Fruit fly (Drosophila melanogaster) whole organism, pupa: ENCODE results near the gene fz2.

Source experiments
- CG10348 ChIP-seq: fragments of 200-800 bp; sonication (Bioruptor generic); IDR thresholded peaks from 2 replicates; pipeline ENCODE4 v1.3.6; 2022; ENCODE audit warnings: missing biosample characterization, missing genetic modification characterization
- CG12605 ChIP-seq: fragments of 200-800 bp; sonication (Bioruptor generic); IDR thresholded peaks from 2 replicates; pipeline ENCODE4 v1.3.6; 2022; ENCODE audit warnings: missing biosample characterization, missing genetic modification characterization
- CG13204 ChIP-seq: fragments of 200-800 bp; sonication (Bioruptor generic); optimal IDR thresholded peaks from 2 replicates; lab custom pipeline; 2018; ENCODE audit warnings: missing biosample characterization, mild to moderate bottlenecking, missing genetic modification characterization, moderate library complexity
- CG14655 ChIP-seq: fragments of 200-800 bp; sonication (Bioruptor generic); optimal IDR thresholded peaks from 3 replicates; lab custom pipeline; 2017; ENCODE audit warnings: mild to moderate bottlenecking, missing biosample characterization, missing genetic modification reagents, missing genetic modification characterization
- CG15710 ChIP-seq: fragments of 200-800 bp; sonication (Bioruptor generic); optimal IDR thresholded peaks from 2 replicates; lab custom pipeline; 2018; ENCODE audit warnings: missing biosample characterization, mild to moderate bottlenecking, missing genetic modification characterization, moderate library complexity
- CG17806 ChIP-seq: fragments of 200-800 bp; sonication (Bioruptor generic); optimal IDR thresholded peaks from 2 replicates; lab custom pipeline; 2018; ENCODE audit warnings: missing biosample characterization, mild to moderate bottlenecking, missing genetic modification characterization, moderate library complexity
- CG32121 ChIP-seq: fragments of 200-800 bp; sonication (Bioruptor generic); IDR thresholded peaks from 2 replicates; pipeline ENCODE4 v1.3.6; 2022; ENCODE audit warnings: missing biosample characterization, missing genetic modification characterization
- CG34367 ChIP-seq: fragments of 200-800 bp; sonication (Bioruptor generic); optimal IDR thresholded peaks from 2 replicates; lab custom pipeline; 2018; ENCODE audit warnings: missing biosample characterization, mild to moderate bottlenecking, missing genetic modification characterization
- CG4496 ChIP-seq: fragments of 200-800 bp; sonication (Bioruptor generic); IDR thresholded peaks from 3 replicates; pipeline ENCODE4 v1.3.6; 2022; ENCODE audit warnings: missing biosample characterization, missing genetic modification characterization
- CG8159 ChIP-seq: fragments of 200-800 bp; sonication (Bioruptor generic); optimal IDR thresholded peaks from 3 replicates; lab custom pipeline; 2018; ENCODE audit warnings: missing biosample characterization, mild to moderate bottlenecking, missing genetic modification characterization, moderate library complexity
- CG8301 ChIP-seq: fragments of 200-800 bp; sonication (Bioruptor generic); optimal IDR thresholded peaks from 2 replicates; lab custom pipeline; 2018; ENCODE audit warnings: missing biosample characterization, mild to moderate bottlenecking, missing genetic modification characterization
- CG9948 ChIP-seq: fragments of 200-800 bp; sonication (Bioruptor generic); optimal IDR thresholded peaks from 2 replicates; lab custom pipeline; 2018; ENCODE audit warnings: missing biosample characterization, mild to moderate bottlenecking, missing genetic modification characterization, moderate library complexity
- D1 ChIP-seq: fragments of 200-800 bp; sonication (Bioruptor generic); optimal IDR thresholded peaks from 2 replicates; lab custom pipeline; 2018; ENCODE audit warnings: missing biosample characterization, mild to moderate bottlenecking, missing genetic modification characterization, moderate library complexity
- EcR ChIP-seq: fragments of 200-800 bp; sonication (Bioruptor generic); optimal IDR thresholded peaks from 3 replicates; lab custom pipeline; 2019; ENCODE audit warnings: missing biosample characterization, missing genetic modification characterization, mild to moderate bottlenecking, moderate library complexity, missing genetic modification reagents
- Ets98B ChIP-seq: fragments of 200-800 bp; sonication (Bioruptor generic); IDR thresholded peaks from 2 replicates; pipeline ENCODE4 v1.3.6; 2022; ENCODE audit warnings: missing biosample characterization, missing genetic modification characterization
- Pif1A ChIP-seq: fragments of 200-800 bp; sonication (Bioruptor generic); optimal IDR thresholded peaks from 3 replicates; lab custom pipeline; 2016; ENCODE audit warnings: missing biosample characterization, missing genetic modification characterization
- Pif1B ChIP-seq: fragments of 200-800 bp; sonication (Bioruptor generic); optimal IDR thresholded peaks from 3 replicates; lab custom pipeline; 2016; ENCODE audit warnings: missing biosample characterization, missing genetic modification characterization
- Snoo ChIP-seq: fragments of 200-800 bp; sonication (Bioruptor generic); optimal IDR thresholded peaks from 3 replicates; lab custom pipeline; 2017; ENCODE audit warnings: missing biosample characterization, mild to moderate bottlenecking, missing genetic modification characterization, inconsistent platforms
- fd96Ca ChIP-seq: fragments of 200-800 bp; sonication (Bioruptor generic); IDR thresholded peaks from 3 replicates; pipeline ENCODE4 v1.3.6; 2022; ENCODE audit warnings: missing biosample characterization, missing genetic modification characterization
- gl ChIP-seq: fragments of 200-800 bp; sonication (Bioruptor generic); optimal IDR thresholded peaks from 2 replicates; lab custom pipeline; 2018; ENCODE audit warnings: missing biosample characterization, mild to moderate bottlenecking, missing genetic modification characterization
- rn ChIP-seq: fragments of 200-800 bp; sonication (Bioruptor generic); IDR thresholded peaks from 2 replicates; pipeline ENCODE4 v1.3.6; 2022; ENCODE audit warnings: missing biosample characterization, missing genetic modification characterization

The fz2 gene

dm6 chr3L:19166298-19166937 lies 68.8 kb downstream of the fz2 start:
- peak; percentile 39 for TF ChIP-seq CG15710 (tag; lab: Kevin White, UChicago)
- TF ChIP-seq CG4496 (GFP tag; lab: Robert Waterston, UW), result peak; percentile 55; the same call in 2 of the 3 replicates
- peak; percentile 21 for TF ChIP-seq CG34367 (tag; lab: Kevin White, UChicago)
- peak; percentile 70 for TF ChIP-seq CG8301 (tag; lab: Kevin White, UChicago)
- peak; percentile 51 for TF ChIP-seq CG8159 (tag; lab: Kevin White, UChicago)
- peak; percentile 49; the same call in 1 of the 2 replicates for TF ChIP-seq CG12605 (GFP tag; lab: Robert Waterston, UW)
- TF ChIP-seq Pif1B (GFP tag; lab: Kevin White, UChicago), result peak; percentile 61
- no peak for TF ChIP-seq EcR (GFP tag; lab: Kevin White, UChicago)
- TF ChIP-seq CG13204 (GFP tag; lab: Kevin White, UChicago), result no peak
- no peak for TF ChIP-seq rn (GFP tag; lab: Robert Waterston, UW)
- peak; percentile 69 for TF ChIP-seq CG14655 (GFP tag; lab: Kevin White, UChicago)
- 0 out of 3 replicates have a peak, but pooled peaks have one; percentile 39 for TF ChIP-seq fd96Ca (GFP tag; lab: Robert Waterston, UW)
- TF ChIP-seq Pif1A (GFP tag; lab: Kevin White, UChicago), result peak; percentile 72
- TF ChIP-seq Snoo (tag; lab: Kevin White, UChicago), result peak; percentile 55
- peak; percentile 58 for TF ChIP-seq CG17806
- TF ChIP-seq CG32121, result peak; percentile 54
- peak; percentile 36; the same call in 1 of the 2 replicates for TF ChIP-seq Ets98B (GFP tag; lab: Robert Waterston, UW)
- peak; percentile 37 for TF ChIP-seq CG9948 (tag; lab: Kevin White, UChicago)
- TF ChIP-seq D1 (tag; lab: Kevin White, UChicago), result no peak
- TF ChIP-seq gl (tag; lab: Kevin White, UChicago), result no peak
- no peak for TF ChIP-seq CG10348 (GFP tag; lab: Robert Waterston, UW)

- TF ChIP-seq CG17806 (no peak), CG14655 (GFP tag; lab: Kevin White, UChicago) (no peak), gl (tag; lab: Kevin White, UChicago) (no peak), CG8159 (tag; lab: Kevin White, UChicago) (no peak), CG12605 (GFP tag; lab: Robert Waterston, UW) (no peak), Ets98B (GFP tag; lab: Robert Waterston, UW) (no peak), CG4496 (GFP tag; lab: Robert Waterston, UW) (no peak)
Observed at dm6 chr3L:19164767-19165762, 70.1 kb downstream of the fz2 start.

dm6 chr3L:19163791-19164190 lies 71.4 kb downstream of the fz2 start:
- no peak for TF ChIP-seq fd96Ca (GFP tag; lab: Robert Waterston, UW)
- no peak for TF ChIP-seq D1 (tag; lab: Kevin White, UChicago)
- TF ChIP-seq CG8301 (tag; lab: Kevin White, UChicago), result no peak
- TF ChIP-seq CG10348 (GFP tag; lab: Robert Waterston, UW), result no peak
- no peak for TF ChIP-seq Snoo (tag; lab: Kevin White, UChicago)
- TF ChIP-seq CG8159 (tag; lab: Kevin White, UChicago), result peak; percentile 20
- no peak for TF ChIP-seq rn (GFP tag; lab: Robert Waterston, UW)
- TF ChIP-seq CG32121, result no peak
- TF ChIP-seq CG4496 (GFP tag; lab: Robert Waterston, UW), result no peak
- TF ChIP-seq CG17806, result no peak
- TF ChIP-seq EcR (GFP tag; lab: Kevin White, UChicago), result peak; percentile 61
- no peak for TF ChIP-seq Pif1B (GFP tag; lab: Kevin White, UChicago)
- TF ChIP-seq Pif1A (GFP tag; lab: Kevin White, UChicago), result no peak
- TF ChIP-seq CG15710 (tag; lab: Kevin White, UChicago), result no peak
- TF ChIP-seq CG12605 (GFP tag; lab: Robert Waterston, UW), result no peak
- no peak for TF ChIP-seq CG14655 (GFP tag; lab: Kevin White, UChicago)
- no peak for TF ChIP-seq Ets98B (GFP tag; lab: Robert Waterston, UW)
- TF ChIP-seq gl (tag; lab: Kevin White, UChicago), result no peak
- no peak for TF ChIP-seq CG34367 (tag; lab: Kevin White, UChicago)
- TF ChIP-seq CG13204 (GFP tag; lab: Kevin White, UChicago), result peak; percentile 13
- TF ChIP-seq CG9948 (tag; lab: Kevin White, UChicago), result no peak

DNA sequence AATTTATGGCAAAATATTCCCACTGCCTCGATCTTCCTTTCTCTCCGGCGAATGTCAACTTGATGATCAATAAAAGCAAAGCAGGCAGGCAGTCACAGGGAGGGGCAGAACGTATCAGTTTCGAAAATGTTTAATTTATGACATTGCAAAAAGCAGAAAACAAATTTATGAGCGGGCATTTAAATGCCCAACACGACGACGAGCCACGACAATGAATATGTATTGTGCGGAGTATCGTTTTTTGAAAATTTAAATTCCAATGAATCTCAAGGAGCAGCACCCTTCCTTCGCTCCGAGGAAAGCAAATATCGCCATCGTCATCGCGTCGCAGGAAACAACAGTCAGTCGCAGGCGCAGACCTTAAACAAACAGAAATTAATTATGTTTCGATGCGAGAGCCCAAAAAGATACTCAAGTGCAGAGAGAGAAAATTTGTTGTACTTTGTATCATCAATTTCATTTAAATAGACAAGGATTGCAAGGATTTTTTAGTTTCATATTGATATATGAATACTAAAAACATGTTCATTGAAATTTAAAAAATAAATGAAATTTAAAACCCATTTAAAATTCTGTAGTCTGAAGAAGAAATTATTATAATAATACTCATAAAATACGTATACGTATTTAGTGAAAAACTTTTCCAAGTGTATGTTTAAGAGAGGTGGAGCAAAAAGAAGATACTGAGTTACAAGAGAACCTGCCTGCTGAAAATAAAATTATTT lies 72.4 kb downstream of the fz2 start:
- peak; percentile 30 for TF ChIP-seq Pif1B (GFP tag; lab: Kevin White, UChicago)
- TF ChIP-seq gl (tag; lab: Kevin White, UChicago), result peak; percentile 26
- no peak for TF ChIP-seq CG32121
- peak; percentile 72 for TF ChIP-seq Snoo (tag; lab: Kevin White, UChicago)
- peak; percentile 61 for TF ChIP-seq CG34367 (tag; lab: Kevin White, UChicago)
- no peak for TF ChIP-seq Ets98B (GFP tag; lab: Robert Waterston, UW)
- no peak for TF ChIP-seq CG12605 (GFP tag; lab: Robert Waterston, UW)
- peak; percentile 29 for TF ChIP-seq D1 (tag; lab: Kevin White, UChicago)
- TF ChIP-seq Pif1A (GFP tag; lab: Kevin White, UChicago), result peak; percentile 40
- TF ChIP-seq fd96Ca (GFP tag; lab: Robert Waterston, UW), result no peak
- TF ChIP-seq CG8301 (tag; lab: Kevin White, UChicago), result peak; percentile 43
- no peak for TF ChIP-seq CG10348 (GFP tag; lab: Robert Waterston, UW)
- TF ChIP-seq CG9948 (tag; lab: Kevin White, UChicago), result peak; percentile 71
- peak; percentile 80 for TF ChIP-seq CG15710 (tag; lab: Kevin White, UChicago)
- TF ChIP-seq CG4496 (GFP tag; lab: Robert Waterston, UW), result no peak
- no peak for TF ChIP-seq EcR (GFP tag; lab: Kevin White, UChicago)
- TF ChIP-seq rn (GFP tag; lab: Robert Waterston, UW), result no peak
- peak; percentile 33 for TF ChIP-seq CG14655 (GFP tag; lab: Kevin White, UChicago)
- TF ChIP-seq CG17806, result peak; percentile 72
- peak; percentile 89 for TF ChIP-seq CG8159 (tag; lab: Kevin White, UChicago)
- TF ChIP-seq CG13204 (GFP tag; lab: Kevin White, UChicago), result peak; percentile 40
